Worm (Caenorhabditis elegans) whole organism, L3 larva: Measurements from ENCODE around the gene prx-14.

Experiments
- ZK546.5 ChIP-seq: sonication (generic microtip); optimal IDR thresholded peaks from 2 replicates; lab custom pipeline; 2017; ENCODE audit warnings: missing biosample characterization, missing genetic modification characterization
- ceh-82 ChIP-seq: fragments of 150-350 bp; optimal IDR thresholded peaks from 2 replicates; lab custom pipeline; 2014; ENCODE audit warnings: missing biosample characterization, missing genetic modification characterization
- nfya-1 ChIP-seq: sonication (generic microtip); optimal IDR thresholded peaks from 2 replicates; lab custom pipeline; 2017; ENCODE audit warnings: missing genetic modification characterization, mild to moderate bottlenecking, missing compliant biosample characterization, antibody characterized with exemption, moderate library complexity; ENCODE audit not compliant: insufficient read depth
- nhr-12 ChIP-seq: fragments of 150-350 bp; optimal IDR thresholded peaks from 2 replicates; lab custom pipeline; 2014; ENCODE audit warnings: missing biosample characterization, missing genetic modification characterization
- nhr-23 ChIP-seq: fragments of 150-350 bp; optimal IDR thresholded peaks from 2 replicates; lab custom pipeline; 2014; ENCODE audit warnings: missing biosample characterization, missing genetic modification reagents, missing genetic modification characterization
- nhr-28 ChIP-seq: fragments of 150-350 bp; optimal IDR thresholded peaks from 2 replicates; lab custom pipeline; 2014; ENCODE audit warnings: missing biosample characterization, missing genetic modification characterization
- nhr-77 ChIP-seq: fragments of 150-350 bp; optimal IDR thresholded peaks from 2 replicates; lab custom pipeline; 2014; ENCODE audit warnings: missing biosample characterization, missing genetic modification characterization
- sea-2 ChIP-seq: fragments of 150-350 bp; sonication (generic microtip); optimal IDR thresholded peaks from 4 replicates; lab custom pipeline; 2014; ENCODE audit warnings: missing biosample characterization, missing genetic modification reagents, missing genetic modification characterization
- snpc-4 ChIP-seq: fragments of 150-350 bp; optimal IDR thresholded peaks from 2 replicates; lab custom pipeline; 2014; ENCODE audit warnings: missing biosample characterization, missing genetic modification characterization
- unc-62 ChIP-seq: fragments of 150-350 bp; sonication (generic microtip); optimal IDR thresholded peaks from 4 replicates; lab custom pipeline; 2014; ENCODE audit warnings: missing biosample characterization, missing genetic modification reagents, missing genetic modification characterization
- zag-1 ChIP-seq: fragments of 150-350 bp; optimal IDR thresholded peaks from 2 replicates; lab custom pipeline; 2014; ENCODE audit warnings: missing biosample characterization, missing genetic modification characterization

ce11 chrIV:11186729-11187128, 3.8 kb downstream of the prx-14 start, which contains the start of gene sdz-27:
- TF ChIP-seq nhr-23 (tag; lab: Kevin White, UChicago) = no peak
- no peak for TF ChIP-seq nfya-1 (tag; lab: Kevin White, UChicago)
- no peak for TF ChIP-seq nhr-77
- TF ChIP-seq ceh-82 (tag; lab: Kevin White, UChicago) = no peak
- no peak for TF ChIP-seq nhr-28 (tag; lab: Kevin White, UChicago)
- no peak for TF ChIP-seq sea-2 (GFP tag; lab: Kevin White, UChicago)
- TF ChIP-seq snpc-4 (tag; lab: Kevin White, UChicago) = no peak
- TF ChIP-seq zag-1 (tag; lab: Kevin White, UChicago) = no peak
- no peak for TF ChIP-seq ZK546.5 (tag; lab: Kevin White, UChicago)
- TF ChIP-seq unc-62 (GFP tag; lab: Kevin White, UChicago) = no peak
- no peak for TF ChIP-seq nhr-12
